Worm (Caenorhabditis elegans): ENCODE results near the gene btb-14.
A peak's percentile ranks its signal among the peaks of the same experiment; 100 is the strongest.

btb-14 gene

DNA sequence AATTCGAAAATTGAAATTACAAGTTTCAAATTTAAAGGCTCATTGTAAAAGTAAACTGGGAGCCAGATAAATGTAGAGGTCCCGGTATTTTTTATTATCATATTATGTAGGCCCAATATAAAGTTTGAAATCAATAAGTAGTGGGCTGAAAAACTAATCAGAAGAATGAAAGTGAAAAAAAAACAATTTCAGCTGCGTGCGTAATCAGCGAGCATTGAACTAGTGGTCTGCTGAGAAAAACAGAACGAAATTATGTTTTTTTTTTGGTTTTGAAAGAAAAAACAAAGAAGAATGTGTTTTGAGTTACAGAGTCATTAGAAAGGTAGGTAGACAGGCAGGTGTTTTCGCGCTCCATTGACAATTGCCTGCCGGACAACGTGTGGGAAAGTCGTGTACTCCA, 25.5 kb downstream of the btb-14 start, which contains the start of gene sre-31:
Gene sre-31, minus strand, starts transcription at position 101 of the 400 bp plus-strand sequence.
- no peak for TF ChIP-seq egl-27 (tag; optimal IDR thresholded peaks at IDR 0.05)
- TF ChIP-seq unc-39 (tag; optimal IDR thresholded peaks at IDR 0.05), result no peak
- no peak for TF ChIP-seq nhr-11 (tag; optimal IDR thresholded peaks at IDR 0.05)
- no peak for TF ChIP-seq hif-1 (tag; optimal IDR thresholded peaks at IDR 0.05)
- TF ChIP-seq Y48G9A.11 (GFP tag; IDR thresholded peaks at IDR 0.05), result no peak
- TF ChIP-seq F44E2.7 (GFP tag; IDR thresholded peaks at IDR 0.05), result no peak
- no peak for TF ChIP-seq skn-1 (tag; optimal IDR thresholded peaks at IDR 0.05)
- TF ChIP-seq saeg-2 (GFP tag; IDR thresholded peaks at IDR 0.05), result no peak
- no peak for TF ChIP-seq ceh-28 (tag; optimal IDR thresholded peaks at IDR 0.05)
- no peak for TF ChIP-seq dmd-6 (GFP tag; IDR thresholded peaks at IDR 0.05)
- no peak for TF ChIP-seq ceh-82 (tag; optimal IDR thresholded peaks at IDR 0.05)
- TF ChIP-seq arid-1 (GFP tag; conservative IDR thresholded peaks at IDR 0.05), result no peak
- no peak for TF ChIP-seq dve-1 (tag; optimal IDR thresholded peaks at IDR 0.05; ENCODE audit: insufficient read depth)

DNA sequence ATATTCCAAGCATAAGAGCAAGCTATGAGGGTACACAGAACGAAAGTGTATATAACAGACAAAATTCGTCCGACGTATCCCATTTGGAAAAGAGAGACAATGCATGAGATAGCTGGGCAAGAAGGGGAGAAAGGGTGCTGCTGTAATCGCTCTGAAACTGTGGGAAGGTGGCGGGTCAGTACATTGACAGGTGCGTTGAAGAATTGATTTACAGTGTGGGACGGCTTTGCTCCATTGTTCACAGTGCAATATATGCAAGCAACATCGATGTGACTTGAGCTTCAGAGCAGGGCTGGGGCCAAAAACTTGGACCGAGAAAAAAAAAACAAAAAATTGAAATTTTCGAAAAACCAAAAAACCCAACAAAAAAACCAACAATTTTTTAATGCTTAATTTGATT, 26.8 kb downstream of the btb-14 start, which contains the start of gene F57G9.3:
Gene F57G9.3, minus strand, starts transcription at position 101 of the 400 bp plus-strand sequence.
- no peak for TF ChIP-seq fkh-10 (GFP tag; optimal IDR thresholded peaks at IDR 0.05)
- no peak for TF ChIP-seq set-16 (GFP tag; IDR thresholded peaks at IDR 0.05)
- no peak for TF ChIP-seq T20F7.1 (GFP tag; optimal IDR thresholded peaks at IDR 0.05)
- TF ChIP-seq nhr-42 (GFP tag; IDR thresholded peaks at IDR 0.05), result no peak

DNA sequence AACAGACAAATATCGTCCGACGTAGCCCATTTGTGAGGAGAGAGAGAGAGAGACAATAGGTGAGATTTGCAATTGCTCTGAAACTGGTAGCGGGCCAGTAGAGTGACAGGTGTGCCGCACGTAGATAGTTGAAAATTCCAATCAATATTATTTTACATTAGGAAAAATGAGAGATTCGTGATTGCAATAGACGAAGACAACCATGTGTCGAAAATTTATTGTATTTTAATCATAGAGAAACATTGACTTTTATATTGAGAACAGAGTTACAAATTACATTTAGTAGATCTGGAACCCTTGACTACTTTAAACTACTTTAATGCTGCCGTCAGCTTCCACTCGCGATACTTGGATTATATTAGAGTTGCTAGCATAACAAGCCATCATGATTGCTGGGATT, 29.2 kb downstream of the btb-14 start, which contains the start of gene Y57A10C.1:
Gene Y57A10C.1, minus strand, starts transcription at position 101 of the 400 bp plus-strand sequence.
- TF ChIP-seq tag-97 (GFP tag; IDR thresholded peaks at IDR 0.05) (no peak), unc-62 (GFP tag; optimal IDR thresholded peaks at IDR 0.05 in 1 of 2) (peak in 1 of 2 experiments; percentile 64), unc-62 (tag; optimal IDR thresholded peaks at IDR 0.05) (no peak), vab-7 (GFP tag; IDR thresholded peaks at IDR 0.05) (no peak)

DNA sequence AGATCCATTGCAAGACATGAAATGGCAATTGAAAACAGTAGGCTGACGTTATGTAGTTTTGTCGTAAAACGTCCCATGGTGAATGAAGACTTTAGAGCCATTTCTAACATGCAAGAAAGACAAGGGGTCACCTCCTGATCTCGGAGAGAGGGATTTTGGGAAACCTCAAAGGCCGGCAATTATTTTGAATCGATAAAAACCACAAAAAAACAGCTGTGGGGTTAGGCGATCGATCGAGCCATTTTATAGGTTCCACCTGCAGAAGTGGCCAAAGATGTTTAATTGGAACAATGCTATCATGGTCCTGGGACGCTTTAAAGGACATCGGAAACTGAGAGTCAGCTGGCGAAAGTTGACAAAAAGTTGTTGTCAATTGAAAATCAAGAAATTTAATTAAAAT, 31.5 kb downstream of the btb-14 start, which contains the start of gene Y57A10C.11:
Gene Y57A10C.11, minus strand, starts transcription at position 101 of the 400 bp plus-strand sequence.
- TF ChIP-seq unc-62 (GFP tag; optimal IDR thresholded peaks at IDR 0.05 in 1 of 2), result peak in 1 of 2 experiments; percentile 74
- TF ChIP-seq unc-62 (tag; optimal IDR thresholded peaks at IDR 0.05), result no peak
- no peak for TF ChIP-seq lin-13 (GFP tag; optimal IDR thresholded peaks at IDR 0.05)
- no peak for TF ChIP-seq nhr-102 (tag; optimal IDR thresholded peaks at IDR 0.05)
- TF ChIP-seq dmd-9 (GFP tag; IDR thresholded peaks at IDR 0.05), result no peak

DNA sequence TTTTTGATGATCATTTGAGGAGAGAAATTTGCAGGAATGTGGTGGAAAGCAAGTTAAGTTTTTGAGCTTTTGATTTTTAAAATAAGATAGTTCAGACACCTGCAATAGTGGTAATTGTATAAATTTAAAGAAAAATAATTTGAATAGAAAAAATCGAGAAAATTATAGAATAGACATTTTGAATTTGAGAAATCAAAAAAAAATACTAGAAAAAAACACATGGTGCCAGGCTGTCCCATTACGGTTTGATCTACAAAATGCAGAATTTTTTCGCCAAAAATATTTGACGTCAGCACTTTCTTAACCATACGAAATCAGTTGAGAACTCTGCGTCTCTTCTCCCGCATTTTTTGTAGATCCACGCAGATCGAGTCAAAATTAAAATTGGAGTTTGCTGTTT, 34.3 kb downstream of the btb-14 start, which contains the start of gene sre-27:
Gene sre-27, minus strand, starts transcription at position 101 of the 400 bp plus-strand sequence.
- TF ChIP-seq nhr-28 (tag; optimal IDR thresholded peaks at IDR 0.05) (no peak), skn-1 (tag; optimal IDR thresholded peaks at IDR 0.05) (no peak), dmd-6 (GFP tag; IDR thresholded peaks at IDR 0.05) (no peak), lin-13 (GFP tag; optimal IDR thresholded peaks at IDR 0.05) (no peak), spr-3 (GFP tag; optimal IDR thresholded peaks at IDR 0.05) (no peak), nhr-6 (tag; optimal IDR thresholded peaks at IDR 0.05) (no peak), madf-5 (GFP tag; IDR thresholded peaks at IDR 0.05) (no peak), spr-1 (tag; optimal IDR thresholded peaks at IDR 0.05) (no peak), ZK337.2 (GFP tag; IDR thresholded peaks at IDR 0.05) (no peak), ces-1 (GFP tag; optimal IDR thresholded peaks at IDR 0.05) (no peak), zip-11 (GFP tag; IDR thresholded peaks at IDR 0.05) (no peak), F37D6.2 (tag; optimal IDR thresholded peaks at IDR 0.05) (no peak)

Measured in whole organism, L4 larva.